Fruit fly (Drosophila melanogaster) whole organism, prepupa: ENCODE measurements around the gene CG6465.

Experiments
- Blimp-1 ChIP-seq: fragments of 200-800 bp; sonication (Bioruptor generic); optimal IDR thresholded peaks from 3 replicates; lab custom pipeline; 2017; ENCODE audit warnings: missing biosample characterization, missing genetic modification characterization, mild to moderate bottlenecking, moderate library complexity, missing genetic modification reagents
- CG10669 ChIP-seq: fragments of 200-800 bp; sonication (Bioruptor generic); optimal IDR thresholded peaks from 3 replicates; lab custom pipeline; 2018; ENCODE audit warnings: missing biosample characterization, mild to moderate bottlenecking, missing genetic modification characterization, moderate library complexity
- CG11294 ChIP-seq: fragments of 200-800 bp; sonication (Bioruptor generic); IDR thresholded peaks from 2 replicates; pipeline ENCODE4 v1.3.6; 2022; ENCODE audit warnings: missing biosample characterization, missing genetic modification characterization
- CG11762 ChIP-seq: fragments of 200-800 bp; sonication (Bioruptor generic); optimal IDR thresholded peaks from 3 replicates; lab custom pipeline; 2016; ENCODE audit warnings: missing biosample characterization, missing genetic modification characterization; ENCODE audit not compliant: insufficient read depth
- CG11902 ChIP-seq: fragments of 200-800 bp; sonication (Bioruptor generic); optimal IDR thresholded peaks from 3 replicates; lab custom pipeline; 2016; ENCODE audit warnings: missing biosample characterization, missing genetic modification characterization
- CG15336 ChIP-seq: fragments of 200-800 bp; sonication (Bioruptor generic); IDR thresholded peaks from 2 replicates; pipeline ENCODE4 v1.3.6; 2022; ENCODE audit warnings: missing biosample characterization, missing genetic modification characterization
- CG1621 ChIP-seq: fragments of 200-800 bp; sonication (Bioruptor generic); optimal IDR thresholded peaks from 3 replicates; lab custom pipeline; 2018; ENCODE audit warnings: missing biosample characterization, mild to moderate bottlenecking, missing genetic modification characterization
- CG16779 ChIP-seq: fragments of 200-800 bp; sonication (Bioruptor generic); optimal IDR thresholded peaks from 3 replicates; lab custom pipeline; 2017; ENCODE audit warnings: missing biosample characterization, mild to moderate bottlenecking, missing genetic modification characterization
- CG3032 ChIP-seq: fragments of 200-800 bp; optimal IDR thresholded peaks from 2 replicates; lab custom pipeline; 2019; ENCODE audit warnings: missing biosample characterization, mild to moderate bottlenecking, missing genetic modification characterization, moderate library complexity
- CG31627 ChIP-seq: fragments of 200-800 bp; sonication (Bioruptor generic); optimal IDR thresholded peaks from 3 replicates; lab custom pipeline; 2016; ENCODE audit warnings: missing biosample characterization, missing genetic modification characterization
- CG32006 ChIP-seq: fragments of 200-800 bp; sonication (Bioruptor generic); optimal IDR thresholded peaks from 3 replicates; lab custom pipeline; 2017; ENCODE audit warnings: missing biosample characterization, mild to moderate bottlenecking, missing genetic modification characterization
- CG4318 ChIP-seq: fragments of 200-800 bp; sonication (Bioruptor generic); optimal IDR thresholded peaks from 3 replicates; lab custom pipeline; 2017; ENCODE audit warnings: missing biosample characterization, mild to moderate bottlenecking, missing genetic modification characterization
- CG6163 ChIP-seq: fragments of 200-800 bp; sonication (Bioruptor generic); IDR thresholded peaks from 3 replicates; pipeline ENCODE4 v1.3.6; 2022; ENCODE audit warnings: missing biosample characterization, missing genetic modification characterization
- CG6792 ChIP-seq: fragments of 200-800 bp; sonication (Bioruptor generic); optimal IDR thresholded peaks from 3 replicates; lab custom pipeline; 2016; ENCODE audit warnings: missing biosample characterization, missing genetic modification characterization
- CG6854 ChIP-seq: fragments of 200-800 bp; sonication (Bioruptor generic); optimal IDR thresholded peaks from 2 replicates; lab custom pipeline; 2017; ENCODE audit warnings: missing biosample characterization, mild to moderate bottlenecking, missing genetic modification characterization
- CG8119 ChIP-seq: fragments of 200-800 bp; sonication (Bioruptor generic); IDR thresholded peaks from 3 replicates; pipeline ENCODE4 v1.3.6; 2022; ENCODE audit warnings: missing biosample characterization, missing genetic modification characterization
- CG8632 ChIP-seq: fragments of 200-800 bp; sonication (Bioruptor generic); optimal IDR thresholded peaks from 3 replicates; lab custom pipeline; 2016; ENCODE audit warnings: missing biosample characterization, missing genetic modification characterization
- Eip75B ChIP-seq: fragments of 200-800 bp; sonication (Bioruptor generic); optimal IDR thresholded peaks from 3 replicates; lab custom pipeline; 2016; ENCODE audit warnings: missing biosample characterization, missing genetic modification characterization
- Eip78C ChIP-seq: fragments of 200-800 bp; sonication (Bioruptor generic); peaks from one replicate; lab custom pipeline; 2016; ENCODE audit warnings: missing biosample characterization, missing genetic modification characterization
- Ets21C ChIP-seq: fragments of 200-800 bp; sonication (Bioruptor generic); optimal IDR thresholded peaks from 3 replicates; lab custom pipeline; 2016; ENCODE audit warnings: missing biosample characterization, missing genetic modification characterization
- Ets96B ChIP-seq: fragments of 200-800 bp; optimal IDR thresholded peaks from 2 replicates; lab custom pipeline; 2019; ENCODE audit warnings: missing biosample characterization, mild to moderate bottlenecking, missing genetic modification characterization, moderate library complexity
- Gug ChIP-seq: fragments of 200-800 bp; sonication (Bioruptor generic); IDR thresholded peaks from 2 replicates; pipeline ENCODE4 v1.3.6; 2022; ENCODE audit warnings: missing biosample characterization, missing genetic modification characterization
- Hr38 ChIP-seq: sonication (Bioruptor generic); optimal IDR thresholded peaks from 2 replicates; lab custom pipeline; 2016; ENCODE audit warnings: missing biosample characterization, missing genetic modification characterization
- Hr39 ChIP-seq: fragments of 200-800 bp; sonication (Bioruptor generic); optimal IDR thresholded peaks from 2 replicates; lab custom pipeline; 2016; ENCODE audit warnings: missing biosample characterization, missing genetic modification characterization
- Hr4 ChIP-seq: fragments of 200-800 bp; sonication (Bioruptor generic); optimal IDR thresholded peaks from 3 replicates; lab custom pipeline; 2016; ENCODE audit warnings: missing biosample characterization, missing genetic modification characterization
- Lpt ChIP-seq: fragments of 200-800 bp; sonication (Bioruptor generic); optimal IDR thresholded peaks from 3 replicates; lab custom pipeline; 2016; ENCODE audit warnings: missing biosample characterization, missing genetic modification characterization
- Met ChIP-seq: fragments of 200-800 bp; sonication (Bioruptor generic); optimal IDR thresholded peaks from 3 replicates; lab custom pipeline; 2016; ENCODE audit warnings: missing biosample characterization, missing genetic modification characterization
- OdsH ChIP-seq: fragments of 200-800 bp; sonication (Bioruptor generic); optimal IDR thresholded peaks from 3 replicates; lab custom pipeline; 2016; ENCODE audit warnings: missing biosample characterization, missing genetic modification characterization
- Smox ChIP-seq: fragments of 200-800 bp; sonication (Bioruptor generic); optimal IDR thresholded peaks from 3 replicates; lab custom pipeline; 2016; ENCODE audit warnings: missing biosample characterization, missing genetic modification characterization
- Sox102F ChIP-seq: fragments of 200-800 bp; sonication (Bioruptor generic); optimal IDR thresholded peaks from 2 replicates; lab custom pipeline; 2016; ENCODE audit warnings: missing biosample characterization, mild to moderate bottlenecking, missing genetic modification characterization
- Sox14 ChIP-seq: fragments of 200-800 bp; sonication (Bioruptor generic); optimal IDR thresholded peaks from 3 replicates; lab custom pipeline; 2016; ENCODE audit warnings: missing biosample characterization, missing genetic modification characterization
- Sox15 ChIP-seq: fragments of 200-800 bp; sonication (Bioruptor generic); optimal IDR thresholded peaks from 3 replicates; lab custom pipeline; 2016; ENCODE audit warnings: missing biosample characterization, missing genetic modification characterization
- acj6 ChIP-seq: fragments of 200-800 bp; sonication (Bioruptor generic); optimal IDR thresholded peaks from 3 replicates; lab custom pipeline; 2016; ENCODE audit warnings: missing biosample characterization, missing genetic modification characterization
- cyc ChIP-seq: fragments of 200-800 bp; sonication (Bioruptor generic); optimal IDR thresholded peaks from 3 replicates; lab custom pipeline; 2016; ENCODE audit warnings: missing biosample characterization, missing genetic modification characterization
- dac ChIP-seq: fragments of 200-800 bp; sonication (Bioruptor generic); optimal IDR thresholded peaks from 2 replicates; lab custom pipeline; 2017; ENCODE audit warnings: missing biosample characterization, mild to moderate bottlenecking, missing genetic modification characterization
- dsx ChIP-seq: fragments of 200-800 bp; optimal IDR thresholded peaks from 3 replicates; lab custom pipeline; 2019; ENCODE audit warnings: missing biosample characterization, mild to moderate bottlenecking, missing genetic modification characterization, moderate library complexity; ENCODE audit not compliant: poor library complexity, severe bottlenecking
- eg ChIP-seq: fragments of 200-800 bp; sonication (Bioruptor generic); IDR thresholded peaks from 3 replicates; pipeline ENCODE4 v1.3.6; 2022; ENCODE audit warnings: missing biosample characterization, missing genetic modification characterization
- esn ChIP-seq: fragments of 200-800 bp; sonication (Bioruptor generic); optimal IDR thresholded peaks from 2 replicates; lab custom pipeline; 2016; ENCODE audit warnings: missing biosample characterization, mild to moderate bottlenecking, missing genetic modification characterization, moderate library complexity
- fd59A ChIP-seq: fragments of 200-800 bp; sonication (Bioruptor generic); optimal IDR thresholded peaks from 2 replicates; lab custom pipeline; 2017; ENCODE audit warnings: missing biosample characterization, mild to moderate bottlenecking, missing genetic modification characterization, missing genetic modification reagents
- fd85E ChIP-seq: fragments of 200-800 bp; sonication (Bioruptor generic); optimal IDR thresholded peaks from 3 replicates; lab custom pipeline; 2016; ENCODE audit warnings: missing biosample characterization, missing genetic modification characterization
- fkh ChIP-seq: fragments of 200-800 bp; sonication (Bioruptor generic); optimal IDR thresholded peaks from 3 replicates; lab custom pipeline; 2017; ENCODE audit warnings: missing biosample characterization, mild to moderate bottlenecking, missing genetic modification characterization, moderate library complexity
- lz ChIP-seq: fragments of 200-800 bp; sonication (Bioruptor generic); optimal IDR thresholded peaks from 3 replicates; lab custom pipeline; 2016; ENCODE audit warnings: missing biosample characterization, missing genetic modification characterization
- net ChIP-seq: fragments of 200-800 bp; sonication (Bioruptor generic); optimal IDR thresholded peaks from 3 replicates; lab custom pipeline; 2016; ENCODE audit warnings: missing biosample characterization, missing genetic modification characterization
- salr ChIP-seq, 2 experiments: fragments of 200-800 bp; sonication (Bioruptor generic); optimal IDR thresholded peaks; 3 replicates each; lab custom pipeline; 2016 to 2018; ENCODE audit warnings: missing biosample characterization in 2 of 2, missing genetic modification characterization in 2 of 2, mild to moderate bottlenecking in 1 of 2
- spab ChIP-seq: fragments of 200-800 bp; sonication (Bioruptor generic); optimal IDR thresholded peaks from 2 replicates; lab custom pipeline; 2017; ENCODE audit warnings: missing biosample characterization, mild to moderate bottlenecking, missing genetic modification characterization, missing genetic modification reagents
- svp ChIP-seq: fragments of 200-800 bp; sonication (Bioruptor generic); peaks from one replicate; lab custom pipeline; 2016; ENCODE audit warnings: missing biosample characterization, missing genetic modification characterization
- vri ChIP-seq: fragments of 200-800 bp; sonication (Bioruptor generic); optimal IDR thresholded peaks from 3 replicates; lab custom pipeline; 2016; ENCODE audit warnings: missing biosample characterization, mild to moderate bottlenecking, missing genetic modification characterization

Gene CG6465

dm6 chr3R:10673571-10673970, 3.5 kb downstream of the CG6465 start (continued):
- TF ChIP-seq CG4318 (GFP tag; lab: Kevin White, UChicago) (no peak), cyc (GFP tag; lab: Kevin White, UChicago) (peak; percentile 16), CG31627 (GFP tag; lab: Kevin White, UChicago) (peak; percentile 22), Blimp-1 (GFP tag; lab: Kevin White, UChicago) (no peak), Sox14 (no peak), CG11294 (GFP tag; lab: Robert Waterston, UW) (no peak), CG11902 (no peak)

dm6 chr3R:10672680-10673079, 4.4 kb downstream of the CG6465 start:
- TF ChIP-seq Sox102F (peak; percentile 5), dsx (no peak), Eip78C (GFP tag; lab: Kevin White, UChicago) (peak; percentile 51), OdsH (GFP tag; lab: Kevin White, UChicago) (no peak), lz (GFP tag; lab: Kevin White, UChicago) (peak; percentile 18), Hr39 (GFP tag; lab: Kevin White, UChicago) (peak; percentile 2), Ets96B (tag; lab: Kevin White, UChicago) (no peak), dac (GFP tag; lab: Kevin White, UChicago) (no peak), svp (GFP tag; lab: Kevin White, UChicago) (peak; percentile 76), CG4318 (GFP tag; lab: Kevin White, UChicago) (no peak), esn (GFP tag; lab: Kevin White, UChicago) (peak; percentile 18), fkh (GFP tag; lab: Kevin White, UChicago) (no peak), Smox (peak; percentile 20), Met (GFP tag; lab: Kevin White, UChicago) (peak; percentile 24)

dm6 chr3R:10669950-10670349, 7.1 kb downstream of the CG6465 start:
- peak; percentile 36 for TF ChIP-seq esn (GFP tag; lab: Kevin White, UChicago)
- TF ChIP-seq CG6854 (GFP tag; lab: Kevin White, UChicago): no peak
- no peak for TF ChIP-seq Sox14
- no peak for TF ChIP-seq CG1621 (tag; lab: Kevin White, UChicago)
- peak; percentile 4 for TF ChIP-seq Eip75B (GFP tag; lab: Kevin White, UChicago)
- no peak for TF ChIP-seq fd85E
- peak; percentile 80 for TF ChIP-seq svp (GFP tag; lab: Kevin White, UChicago)
- TF ChIP-seq salr (GFP tag; optimal IDR thresholded peaks at IDR 0.05; lab: Kevin White, UChicago): no peak
- peak; percentile 43 for TF ChIP-seq Met (GFP tag; lab: Kevin White, UChicago)
- no peak for TF ChIP-seq CG11902
- TF ChIP-seq Gug (GFP tag; lab: Robert Waterston, UW): no peak
- no peak for TF ChIP-seq Hr4 (GFP tag; lab: Kevin White, UChicago)
- TF ChIP-seq lz (GFP tag; lab: Kevin White, UChicago): peak; percentile 23
- no peak for TF ChIP-seq CG6163 (GFP tag; lab: Robert Waterston, UW)
- no peak for TF ChIP-seq CG6792
- no peak for TF ChIP-seq CG11762 (GFP tag; lab: Kevin White, UChicago)
- TF ChIP-seq CG31627 (GFP tag; lab: Kevin White, UChicago): peak; percentile 14
- no peak for TF ChIP-seq eg
- no peak for TF ChIP-seq spab (GFP tag; lab: Kevin White, UChicago)
- no peak for TF ChIP-seq CG16779
- peak; percentile 15 for TF ChIP-seq cyc (GFP tag; lab: Kevin White, UChicago)
- no peak for TF ChIP-seq Lpt (GFP tag; lab: Kevin White, UChicago)
- TF ChIP-seq CG32006: no peak
- TF ChIP-seq vri: no peak
- no peak for TF ChIP-seq net (GFP tag; lab: Kevin White, UChicago)
- TF ChIP-seq Smox: peak; percentile 10
- no peak for TF ChIP-seq Hr38 (GFP tag; lab: Kevin White, UChicago)
- no peak for TF ChIP-seq dac (GFP tag; lab: Kevin White, UChicago)
- TF ChIP-seq Ets21C (GFP tag; lab: Kevin White, UChicago): no peak
- TF ChIP-seq acj6 (GFP tag; lab: Kevin White, UChicago): no peak
- TF ChIP-seq CG15336: no peak
- no peak for TF ChIP-seq CG8632 (GFP tag; lab: Kevin White, UChicago)
- peak; percentile 0 for TF ChIP-seq CG10669 (GFP tag; lab: Kevin White, UChicago)
- peak; percentile 0 for TF ChIP-seq CG3032 (tag; lab: Kevin White, UChicago)
- TF ChIP-seq Ets96B (tag; lab: Kevin White, UChicago): peak; percentile 28
- no peak for TF ChIP-seq CG8119
- no peak for TF ChIP-seq CG4318 (GFP tag; lab: Kevin White, UChicago)
- TF ChIP-seq Sox15 (GFP tag; lab: Kevin White, UChicago): no peak
- TF ChIP-seq fd59A: no peak
